Fruit fly (Drosophila melanogaster) whole organism, wandering third instar larva: ENCODE results near the gene CG43448.

Source experiments
- CG9705 ChIP-seq: fragments of 200-800 bp; sonication (Bioruptor generic); optimal IDR thresholded peaks from 2 replicates; lab custom pipeline; 2018; ENCODE audit warnings: missing biosample characterization, mild to moderate bottlenecking, missing genetic modification characterization
- Hr78 ChIP-seq: fragments of >200 bp; optimal IDR thresholded peaks from 2 replicates; lab custom pipeline; 2017; ENCODE audit warnings: missing biosample characterization, missing genetic modification characterization
- Jra ChIP-seq: sonication (Bioruptor generic); optimal IDR thresholded peaks from 2 replicates; lab custom pipeline; 2016; ENCODE audit warnings: missing biosample characterization, missing genetic modification characterization
- br ChIP-seq: fragments of 200-800 bp; sonication (Bioruptor generic); optimal IDR thresholded peaks from 2 replicates; lab custom pipeline; 2016; ENCODE audit warnings: missing biosample characterization, missing genetic modification characterization
- brk ChIP-seq: fragments of 200-800 bp; sonication (Bioruptor generic); optimal IDR thresholded peaks from 2 replicates; lab custom pipeline; 2016; ENCODE audit warnings: missing biosample characterization, mild to moderate bottlenecking, missing genetic modification characterization
- dsf ChIP-seq: sonication (Bioruptor generic); optimal IDR thresholded peaks from 2 replicates; lab custom pipeline; 2016; ENCODE audit warnings: missing biosample characterization, missing genetic modification characterization, borderline replicate concordance
- fru ChIP-seq: fragments of 200-800 bp; sonication (Bioruptor generic); optimal IDR thresholded peaks from 3 replicates; lab custom pipeline; 2016; ENCODE audit warnings: missing biosample characterization, mild to moderate bottlenecking, missing genetic modification characterization
- h ChIP-seq: fragments of 200-800 bp; sonication (Bioruptor generic); optimal IDR thresholded peaks from 3 replicates; lab custom pipeline; 2016; ENCODE audit warnings: missing biosample characterization, mild to moderate bottlenecking, missing genetic modification characterization
- psq ChIP-seq: fragments of 200-800 bp; sonication (Bioruptor generic); optimal IDR thresholded peaks from 3 replicates; lab custom pipeline; 2017; ENCODE audit warnings: missing biosample characterization, mild to moderate bottlenecking, missing genetic modification characterization, moderate library complexity
- rgr ChIP-seq: fragments of 200-800 bp; sonication (Bioruptor generic); optimal IDR thresholded peaks from 3 replicates; lab custom pipeline; 2016; ENCODE audit warnings: missing biosample characterization, mild to moderate bottlenecking, missing genetic modification characterization

- no peak for TF ChIP-seq Jra
- TF ChIP-seq brk (GFP tag; lab: Kevin White, UChicago) = no peak
- no peak for TF ChIP-seq Hr78 (GFP tag; lab: Kevin White, UChicago)
- TF ChIP-seq br (GFP tag; lab: Kevin White, UChicago) = no peak
- TF ChIP-seq rgr = no peak
- TF ChIP-seq psq (GFP tag; lab: Kevin White, UChicago) = no peak
- TF ChIP-seq dsf (GFP tag; lab: Kevin White, UChicago) = no peak
- TF ChIP-seq CG9705 (GFP tag; lab: Kevin White, UChicago) = no peak
- TF ChIP-seq h (GFP tag; lab: Kevin White, UChicago) = no peak
- no peak for TF ChIP-seq fru
Observed at dm6 chr3R:30201064-30201463, 36.5 kb downstream of the CG43448 start.
